Worm (Caenorhabditis elegans): ENCODE data around the gene srg-4.

Gene srg-4

DNA sequence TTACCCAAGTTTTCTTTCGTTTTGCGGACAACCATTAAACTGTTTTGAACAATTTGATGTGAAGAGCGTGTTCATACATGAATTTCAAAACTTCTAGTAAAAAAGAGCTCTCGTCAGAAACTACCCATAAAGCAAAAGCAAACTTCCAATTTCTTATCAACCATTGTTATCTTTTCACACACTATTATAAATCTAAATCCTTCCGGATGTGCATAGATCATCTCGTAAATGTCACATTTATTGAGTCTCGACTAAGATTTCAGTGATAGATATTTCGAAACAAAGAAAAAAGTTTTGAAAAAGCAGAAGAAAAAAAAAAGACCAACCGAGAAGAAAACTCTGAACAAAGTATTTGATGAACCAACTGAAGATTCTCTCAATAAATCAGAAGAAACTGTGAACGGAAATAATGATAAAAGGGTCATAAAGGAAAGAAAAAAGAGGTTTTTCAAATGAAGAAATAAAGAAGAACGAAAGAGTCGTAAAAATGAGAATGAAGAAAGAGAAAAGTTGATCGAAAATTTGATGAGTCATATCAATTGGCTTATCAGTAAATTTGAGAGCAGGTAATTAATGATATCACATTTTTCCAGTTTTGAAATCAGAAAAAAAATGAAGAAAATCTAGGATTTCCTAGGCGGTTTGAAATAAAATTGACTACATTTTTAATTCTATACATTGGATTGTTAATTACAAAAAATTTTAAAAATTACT lies 28.7 kb upstream of the srg-4 start:
- peak; percentile 26 for TF ChIP-seq nhr-80 (tag; optimal IDR thresholded peaks at IDR 0.05)
- TF ChIP-seq madf-8 (GFP tag; conservative IDR thresholded peaks at IDR 0.05), result no peak

DNA sequence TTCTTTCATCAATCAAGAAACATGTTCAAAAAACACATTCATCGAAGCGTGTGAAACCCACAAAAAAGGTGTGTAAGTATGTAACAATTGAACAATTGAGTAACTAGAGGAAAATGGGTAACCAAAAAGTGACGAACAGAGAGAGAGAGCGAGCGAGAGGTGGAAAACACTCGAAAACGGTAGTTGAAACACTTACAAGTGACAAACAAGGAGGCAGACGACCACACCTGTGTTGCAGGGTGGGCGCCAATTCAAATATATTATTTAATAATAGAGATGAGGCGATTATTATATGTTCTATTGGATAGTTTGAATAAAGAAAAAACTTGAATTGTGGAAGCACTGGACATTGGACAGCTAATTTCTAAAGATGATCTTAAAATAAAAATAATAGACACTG lies 27.5 kb upstream of the srg-4 start:
- TF ChIP-seq gei-17 (GFP tag; optimal IDR thresholded peaks at IDR 0.05), result no peak
- TF ChIP-seq Y67H2A.10 (GFP tag; conservative IDR thresholded peaks at IDR 0.05), result no peak
- TF ChIP-seq ceh-27 (GFP tag; optimal IDR thresholded peaks at IDR 0.05), result peak; percentile 27
- no peak for TF ChIP-seq athp-1 (tag; optimal IDR thresholded peaks at IDR 0.05)
- no peak for TF ChIP-seq ama-1 (optimal IDR thresholded peaks at IDR 0.05)
- no peak for TF ChIP-seq ama-1 (GFP tag; optimal IDR thresholded peaks at IDR 0.05)

DNA sequence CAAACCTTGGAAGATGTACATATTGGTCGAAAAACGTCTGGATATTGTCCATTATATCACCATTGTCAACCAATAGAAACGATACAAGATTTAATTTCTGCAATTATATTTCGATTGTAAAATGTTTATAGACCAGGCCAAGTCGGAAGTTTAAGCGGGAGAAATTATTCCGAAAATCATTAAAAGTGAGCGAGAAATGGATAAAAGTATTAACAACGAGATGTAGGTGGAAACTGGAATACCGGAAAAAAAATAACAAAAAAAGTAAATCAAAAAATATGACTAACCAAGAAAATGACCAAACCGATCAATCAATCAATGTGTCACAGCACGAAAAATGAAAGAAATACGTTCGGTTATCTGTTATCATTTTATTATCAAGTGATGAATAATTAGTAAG lies 25.3 kb upstream of the srg-4 start, which contains the start of gene F47D12.6:
Gene F47D12.6 (minus strand): TSS at position 101 of the 400 bp plus-strand sequence.
- no peak for TF ChIP-seq C17E4.6 (GFP tag; IDR thresholded peaks at IDR 0.05)
- TF ChIP-seq nhr-80 (tag; optimal IDR thresholded peaks at IDR 0.05), result peak; percentile 0

DNA sequence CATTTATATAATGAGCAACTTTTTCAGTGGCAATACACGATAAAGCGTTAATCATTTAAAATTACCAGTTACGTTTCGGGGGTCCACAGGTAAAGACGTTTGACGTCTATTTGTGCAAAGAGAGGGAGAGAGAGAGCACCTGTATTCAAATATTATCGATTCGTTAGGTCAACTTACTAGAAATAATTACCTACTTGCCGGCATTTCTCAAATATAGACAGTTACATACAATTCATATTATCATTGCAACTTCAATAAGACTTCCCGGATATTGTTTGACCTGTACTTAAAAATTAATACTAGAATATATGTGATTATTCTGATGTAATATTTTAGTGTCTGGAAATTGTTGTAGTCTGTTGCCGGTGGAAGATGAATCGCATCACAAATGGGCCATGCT lies 24.0 kb upstream of the srg-4 start, which contains the start of gene gadr-3:
Gene gadr-3 (minus strand): TSS at position 101 of the 400 bp plus-strand sequence.
- TF ChIP-seq him-1 (tag; optimal IDR thresholded peaks at IDR 0.05) (no peak), nfya-1 (tag; optimal IDR thresholded peaks at IDR 0.05; ENCODE audit: borderline replicate concordance, insufficient read depth) (no peak), bed-2 (GFP tag; IDR thresholded peaks at IDR 0.05) (no peak)

DNA sequence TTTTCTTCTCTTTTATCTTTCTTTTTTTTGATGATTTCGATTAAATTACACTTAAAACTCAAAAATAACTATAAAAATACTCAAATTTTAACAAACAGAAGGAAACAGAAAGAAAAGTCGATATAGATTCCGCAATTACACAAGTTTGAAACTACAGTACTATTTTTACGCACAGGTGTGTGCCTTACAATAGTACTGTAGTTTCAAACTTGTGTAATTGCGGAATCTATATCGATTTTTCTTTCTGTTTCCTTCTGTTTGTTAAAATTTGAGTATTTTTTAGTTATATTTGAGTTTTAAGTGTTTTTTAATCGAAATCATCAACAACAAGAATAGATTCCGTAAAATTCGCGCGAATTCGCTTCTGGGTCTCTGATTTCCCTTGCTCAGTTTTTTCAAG lies 21.1 kb upstream of the srg-4 start:
- TF ChIP-seq madf-10 (tag; optimal IDR thresholded peaks at IDR 0.05) (no peak), nhr-179 (tag; optimal IDR thresholded peaks at IDR 0.05) (no peak), madf-6 (GFP tag; IDR thresholded peaks at IDR 0.05) (peak; percentile 93), F57A8.1 (GFP tag; optimal IDR thresholded peaks at IDR 0.05) (no peak), efl-1 (GFP tag; optimal IDR thresholded peaks at IDR 0.05) (peak; percentile 6), aptf-2 (GFP tag; conservative IDR thresholded peaks at IDR 0.05) (no peak), lin-54 (GFP tag; optimal IDR thresholded peaks at IDR 0.05) (no peak), lir-1 (GFP tag; conservative IDR thresholded peaks at IDR 0.05) (no peak), die-1 (tag; optimal IDR thresholded peaks at IDR 0.05) (no peak), ceh-91 (GFP tag; IDR thresholded peaks at IDR 0.05) (no peak), F33H1.4 (GFP tag; IDR thresholded peaks at IDR 0.05) (peak; percentile 43; the same call in 1 of the 2 replicates), hmg-1.2 (GFP tag; IDR thresholded peaks at IDR 0.05) (0 out of 2 replicates have a peak, but pooled peaks have one; percentile 14), hlh-12 (tag; optimal IDR thresholded peaks at IDR 0.05) (no peak), atf-7 (tag; optimal IDR thresholded peaks at IDR 0.05) (no peak), K11D2.4 (GFP tag; IDR thresholded peaks at IDR 0.05) (no peak), chd-7 (tag; optimal IDR thresholded peaks at IDR 0.05) (no peak), xnd-1 (tag; optimal IDR thresholded peaks at IDR 0.05) (peak; percentile 91), ztf-3 (GFP tag; optimal IDR thresholded peaks at IDR 0.05) (no peak), snpc-3.4 (tag; optimal IDR thresholded peaks at IDR 0.05) (no peak), madf-8 (GFP tag; conservative IDR thresholded peaks at IDR 0.05) (peak; percentile 74), ekl-4 (GFP tag; IDR thresholded peaks at IDR 0.05) (0 out of 2 replicates have a peak, but pooled peaks have one; percentile 23), lsl-1 (GFP tag; optimal IDR thresholded peaks at IDR 0.05) (peak; percentile 89), ztf-6 (GFP tag; IDR thresholded peaks at IDR 0.05) (no peak), madf-3 (GFP tag; IDR thresholded peaks at IDR 0.05) (no peak), attf-3 (GFP tag; conservative IDR thresholded peaks at IDR 0.05) (no peak), dpl-1 (GFP tag; optimal IDR thresholded peaks at IDR 0.05) (no peak), repo-1 (tag; optimal IDR thresholded peaks at IDR 0.05) (no peak)

Data from whole organism, young adult.